Worm (Caenorhabditis elegans): ENCODE data around the gene nhx-5.

- TF ChIP-seq klf-2 (GFP tag; conservative IDR thresholded peaks at IDR 0.05) (no peak), med-1 (GFP tag; optimal IDR thresholded peaks at IDR 0.05; ENCODE audit: insufficient read depth) (no peak), ztf-29 (GFP tag; IDR thresholded peaks at IDR 0.05) (no peak), ref-1 (GFP tag; conservative IDR thresholded peaks at IDR 0.05) (no peak)
Measured at ce11 chrX:10616041-10616440, 39.3 kb downstream of the nhx-5 start.
